Fruit fly (Drosophila melanogaster) whole organism, embryonic: ENCODE data around the gene TotM.
A peak's percentile ranks its signal among the peaks of the same experiment; 100 is the strongest.

Experiments
- Abd-B ChIP-seq: fragments of 200-800 bp; sonication (Bioruptor generic); optimal IDR thresholded peaks from 2 replicates; lab custom pipeline; 2018; ENCODE audit warnings: missing biosample characterization, mild to moderate bottlenecking, missing genetic modification characterization, moderate library complexity
- CG11247 ChIP-seq: fragments of 200-800 bp; sonication (Bioruptor generic); IDR thresholded peaks from 2 replicates; pipeline ENCODE4 v1.3.6; 2022; ENCODE audit warnings: missing biosample characterization, missing genetic modification characterization
- CG11504 ChIP-seq: fragments of 200-800 bp; sonication (Bioruptor generic); optimal IDR thresholded peaks from 3 replicates; lab custom pipeline; 2019; ENCODE audit warnings: missing biosample characterization, mild to moderate bottlenecking, missing genetic modification characterization, moderate library complexity
- CG12071 ChIP-seq: fragments of 200-800 bp; sonication (Bioruptor generic); optimal IDR thresholded peaks from 3 replicates; lab custom pipeline; 2018; ENCODE audit warnings: missing biosample characterization, mild to moderate bottlenecking, missing genetic modification characterization
- CG12769 ChIP-seq: fragments of 200-800 bp; sonication (Bioruptor generic); optimal IDR thresholded peaks from 2 replicates; lab custom pipeline; 2019; ENCODE audit warnings: missing biosample characterization, mild to moderate bottlenecking, missing genetic modification characterization, moderate library complexity
- CG13296 ChIP-seq: fragments of 200-800 bp; sonication (Bioruptor generic); optimal IDR thresholded peaks from 3 replicates; lab custom pipeline; 2018; ENCODE audit warnings: missing biosample characterization, mild to moderate bottlenecking, missing genetic modification characterization
- CG13775 ChIP-seq: fragments of 200-800 bp; sonication (Bioruptor generic); optimal IDR thresholded peaks from 3 replicates; lab custom pipeline; 2017; ENCODE audit warnings: missing biosample characterization, mild to moderate bottlenecking, missing genetic modification characterization
- CG14710 ChIP-seq: fragments of 200-800 bp; sonication (Bioruptor generic); optimal IDR thresholded peaks from 3 replicates; lab custom pipeline; 2019; ENCODE audit warnings: missing biosample characterization, mild to moderate bottlenecking, missing genetic modification characterization, moderate library complexity
- CG17328 ChIP-seq: fragments of 200-800 bp; sonication (Bioruptor generic); IDR thresholded peaks from 2 replicates; pipeline ENCODE4 v1.3.6; 2022; ENCODE audit warnings: missing biosample characterization, missing genetic modification characterization
- CG17802 ChIP-seq: fragments of 200-800 bp; sonication (Bioruptor generic); optimal IDR thresholded peaks from 2 replicates; lab custom pipeline; 2018; ENCODE audit warnings: missing biosample characterization, mild to moderate bottlenecking, missing genetic modification characterization, moderate library complexity
- CG31365 ChIP-seq: fragments of 200-800 bp; sonication (Bioruptor generic); optimal IDR thresholded peaks from 2 replicates; lab custom pipeline; 2018; ENCODE audit warnings: missing biosample characterization, mild to moderate bottlenecking, missing genetic modification characterization
- CG31388 ChIP-seq: fragments of 200-800 bp; sonication (Bioruptor generic); optimal IDR thresholded peaks from 2 replicates; lab custom pipeline; 2016; ENCODE audit warnings: missing biosample characterization, missing genetic modification characterization
- CG34422 ChIP-seq: fragments of 200-800 bp; sonication (Bioruptor generic); IDR thresholded peaks from 3 replicates; pipeline ENCODE4 v1.3.6; 2022; ENCODE audit warnings: missing biosample characterization, missing genetic modification characterization
- CG3838 ChIP-seq: fragments of 200-800 bp; sonication (Bioruptor generic); optimal IDR thresholded peaks from 3 replicates; lab custom pipeline; 2016; ENCODE audit warnings: missing biosample characterization, missing genetic modification characterization
- CG4328 ChIP-seq: fragments of 200-800 bp; sonication (Bioruptor generic); optimal IDR thresholded peaks from 3 replicates; lab custom pipeline; 2017; ENCODE audit warnings: missing biosample characterization, missing genetic modification reagents, missing genetic modification characterization
- CG7271 ChIP-seq: fragments of 200-800 bp; sonication (Bioruptor generic); optimal IDR thresholded peaks from 2 replicates; lab custom pipeline; 2018; ENCODE audit warnings: missing biosample characterization, mild to moderate bottlenecking, missing genetic modification characterization, moderate library complexity
- CG9609 ChIP-seq: fragments of 200-800 bp; sonication (Bioruptor generic); optimal IDR thresholded peaks from 3 replicates; lab custom pipeline; 2016; ENCODE audit warnings: missing biosample characterization, missing genetic modification characterization
- Dad ChIP-seq: fragments of 200-800 bp; sonication (Bioruptor generic); optimal IDR thresholded peaks from 3 replicates; lab custom pipeline; 2016; ENCODE audit warnings: missing biosample characterization, missing genetic modification characterization
- Fer1 ChIP-seq: fragments of 200-800 bp; sonication (Bioruptor generic); optimal IDR thresholded peaks from 2 replicates; lab custom pipeline; 2017; ENCODE audit warnings: missing biosample characterization, mild to moderate bottlenecking, missing genetic modification characterization
- GATAe ChIP-seq: fragments of 200-800 bp; sonication (Bioruptor generic); conservative IDR thresholded peaks from 2 replicates; pipeline ENCODE4 v1.3.6; 2022; ENCODE audit warnings: missing biosample characterization, missing genetic modification characterization
- Gug ChIP-seq: fragments of 200-800 bp; sonication (Bioruptor generic); IDR thresholded peaks from 4 replicates; pipeline ENCODE4 v1.3.6; 2022; ENCODE audit warnings: missing biosample characterization, missing genetic modification characterization
- HLH3B ChIP-seq: fragments of 200-800 bp; sonication (Bioruptor generic); IDR thresholded peaks from 2 replicates; pipeline ENCODE4 v1.3.6; 2022; ENCODE audit warnings: missing biosample characterization, missing genetic modification characterization
- HmgZ ChIP-seq: fragments of 200-800 bp; sonication (Bioruptor generic); optimal IDR thresholded peaks from 2 replicates; lab custom pipeline; 2018; ENCODE audit warnings: missing biosample characterization, mild to moderate bottlenecking, missing genetic modification characterization
- Hr39 ChIP-seq: fragments of >200 bp; optimal IDR thresholded peaks from 2 replicates; lab custom pipeline; 2017
- MBD-R2 ChIP-seq: fragments of 200-800 bp; sonication (Bioruptor generic); IDR thresholded peaks from 2 replicates; pipeline ENCODE4 v1.3.6; 2022; ENCODE audit warnings: missing biosample characterization, missing genetic modification characterization
- Max ChIP-seq: fragments of 200-800 bp; sonication (Bioruptor generic); optimal IDR thresholded peaks from 2 replicates; lab custom pipeline; 2016; ENCODE audit warnings: missing biosample characterization, mild to moderate bottlenecking, missing genetic modification characterization
- Med ChIP-seq: fragments of 200-800 bp; sonication (Bioruptor generic); peaks from one replicate; lab custom pipeline; 2016; ENCODE audit warnings: missing biosample characterization, missing genetic modification characterization, mild to moderate bottlenecking, inconsistent platforms, moderate library complexity
- Nf-YC ChIP-seq: fragments of 200-800 bp; optimal IDR thresholded peaks from 3 replicates; lab custom pipeline; 2019; ENCODE audit warnings: missing biosample characterization, mild to moderate bottlenecking, missing genetic modification characterization, moderate library complexity
- NfI ChIP-seq: fragments of 200-800 bp; sonication (Bioruptor generic); optimal IDR thresholded peaks from 3 replicates; lab custom pipeline; 2018; ENCODE audit warnings: missing biosample characterization, mild to moderate bottlenecking, missing genetic modification characterization, moderate library complexity
- Stat92E ChIP-seq, 3 experiments: fragments of >200 bp in 2 of 3; fragments of 200-800 bp in 1 of 3; sonication (Bioruptor generic) in 1 of 3; optimal IDR thresholded peaks; 2 replicates each; lab custom pipeline; 2017 to 2019; ENCODE audit warnings: missing biosample characterization in 3 of 3, missing genetic modification characterization in 3 of 3, mild to moderate bottlenecking in 1 of 3, moderate library complexity in 1 of 3
- Taf1 ChIP-seq: fragments of 200-800 bp; sonication (Bioruptor generic); IDR thresholded peaks from 2 replicates; pipeline ENCODE4 v1.3.6; 2022; ENCODE audit warnings: missing biosample characterization, missing genetic modification characterization
- Xrp1 ChIP-seq: fragments of 200-800 bp; sonication (Bioruptor generic); IDR thresholded peaks from 2 replicates; pipeline ENCODE4 v1.3.6; 2022; ENCODE audit warnings: missing biosample characterization, missing genetic modification characterization
- az2 ChIP-seq: fragments of 200-800 bp; sonication (Bioruptor generic); optimal IDR thresholded peaks from 3 replicates; lab custom pipeline; 2016; ENCODE audit warnings: missing biosample characterization, missing genetic modification characterization
- cg ChIP-seq: fragments of 200-800 bp; sonication (Bioruptor generic); optimal IDR thresholded peaks from 3 replicates; lab custom pipeline; 2019; ENCODE audit warnings: missing biosample characterization, mild to moderate bottlenecking, missing genetic modification characterization, moderate library complexity
- chn ChIP-seq: fragments of 200-800 bp; sonication (Bioruptor generic); optimal IDR thresholded peaks from 2 replicates; lab custom pipeline; 2016; ENCODE audit warnings: missing biosample characterization, missing genetic modification characterization
- crol ChIP-seq: fragments of 200-800 bp; sonication (Bioruptor generic); IDR thresholded peaks from 2 replicates; pipeline ENCODE4 v1.3.6; 2022; ENCODE audit warnings: missing biosample characterization, missing genetic modification characterization
- fd96Cb ChIP-seq: fragments of 200-800 bp; sonication (Bioruptor generic); optimal IDR thresholded peaks from 2 replicates; lab custom pipeline; 2018; ENCODE audit warnings: missing biosample characterization, mild to moderate bottlenecking, missing genetic modification characterization, moderate library complexity
- fu2 ChIP-seq: fragments of 200-800 bp; sonication (Bioruptor generic); optimal IDR thresholded peaks from 2 replicates; lab custom pipeline; 2016; ENCODE audit warnings: missing biosample characterization, missing genetic modification characterization
- grau ChIP-seq: fragments of 200-800 bp; optimal IDR thresholded peaks from 3 replicates; lab custom pipeline; 2019; ENCODE audit warnings: missing biosample characterization, mild to moderate bottlenecking, missing genetic modification characterization, moderate library complexity
- hkb ChIP-seq, 2 experiments: fragments of 200-800 bp in 1 of 2; fragments of >200 bp in 1 of 2; sonication (Bioruptor generic) in 1 of 2; IDR thresholded peaks in 1 of 2; optimal IDR thresholded peaks in 1 of 2; 2 replicates each; pipeline versions ENCODE4 v1.3.6 to Lab custom; 2017 to 2022; ENCODE audit warnings: missing biosample characterization in 1 of 2, missing genetic modification characterization in 1 of 2
- jigr1 ChIP-seq: fragments of 200-800 bp; sonication (Bioruptor generic); IDR thresholded peaks from 3 replicates; pipeline ENCODE4 v1.3.6; 2022; ENCODE audit warnings: missing biosample characterization, missing genetic modification characterization
- pb ChIP-seq: fragments of 200-800 bp; sonication (Bioruptor generic); optimal IDR thresholded peaks from 3 replicates; lab custom pipeline; 2016; ENCODE audit warnings: missing biosample characterization, missing genetic modification characterization
- schlank ChIP-seq: fragments of 200-800 bp; sonication (Bioruptor generic); optimal IDR thresholded peaks from 2 replicates; lab custom pipeline; 2018; ENCODE audit warnings: missing biosample characterization, mild to moderate bottlenecking, missing genetic modification characterization
- sim ChIP-seq: fragments of 200-800 bp; sonication (Bioruptor generic); IDR thresholded peaks from 2 replicates; pipeline ENCODE4 v1.3.6; 2022; ENCODE audit warnings: missing biosample characterization, missing genetic modification characterization
- slp2 ChIP-seq: fragments of 200-800 bp; sonication (Bioruptor generic); optimal IDR thresholded peaks from 2 replicates; lab custom pipeline; 2016; ENCODE audit warnings: missing biosample characterization, missing genetic modification characterization
- tin ChIP-seq: fragments of 200-800 bp; sonication (Bioruptor generic); optimal IDR thresholded peaks from 3 replicates; lab custom pipeline; 2016; ENCODE audit warnings: missing biosample characterization, missing genetic modification characterization
- toy ChIP-seq: fragments of 200-800 bp; sonication (Bioruptor generic); IDR thresholded peaks from 2 replicates; pipeline ENCODE4 v1.3.6; 2022; ENCODE audit warnings: missing biosample characterization, missing genetic modification characterization
- trh ChIP-seq: fragments of 200-800 bp; sonication (Bioruptor generic); optimal IDR thresholded peaks from 2 replicates; lab custom pipeline; 2016; ENCODE audit warnings: missing biosample characterization, missing genetic modification characterization
- zen2 ChIP-seq: fragments of 200-800 bp; sonication (Bioruptor generic); IDR thresholded peaks from 3 replicates; pipeline ENCODE4 v1.3.6; 2022; ENCODE audit warnings: missing biosample characterization, missing genetic modification characterization; ENCODE audit not compliant: partially characterized antibody

Gene TotM

DNA sequence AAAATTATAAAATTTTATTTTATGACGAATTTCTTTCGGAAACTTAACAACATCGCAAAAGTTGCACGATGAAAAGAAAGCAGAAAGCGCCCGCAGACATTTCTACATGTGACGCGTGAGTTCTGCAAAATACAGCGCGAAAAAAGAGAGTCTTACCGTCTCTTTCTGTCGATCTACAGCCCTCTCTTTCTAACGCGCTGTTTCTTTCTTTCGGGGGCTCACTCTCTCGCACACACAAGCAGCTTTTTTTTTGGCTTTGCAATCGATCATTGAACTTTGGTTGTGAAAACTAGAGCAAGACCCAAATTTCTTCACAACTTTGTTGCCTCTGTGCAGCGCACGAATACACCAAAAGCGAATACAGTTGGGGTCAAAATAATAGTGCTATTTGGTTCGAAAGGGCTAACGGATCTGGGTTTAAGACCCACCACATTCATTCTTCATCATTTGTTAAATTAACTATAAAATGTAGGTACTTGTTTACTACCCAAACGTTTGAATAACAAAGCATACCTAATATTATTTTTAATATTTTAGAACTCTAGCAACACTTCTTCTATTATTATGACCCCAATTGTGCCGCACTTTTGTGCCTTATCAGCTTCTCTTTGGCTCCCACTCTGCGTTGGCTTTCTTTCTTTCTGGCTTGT, 30.6 kb upstream of the TotM start (continued):
- TF ChIP-seq CG13775 (GFP tag; lab: Kevin White, UChicago) (peak; percentile 70), schlank (tag; lab: Kevin White, UChicago) (peak; percentile 23), CG12769 (tag; lab: Kevin White, UChicago) (peak; percentile 21), Hr39 (no peak), Abd-B (GFP tag; lab: Kevin White, UChicago) (peak; percentile 70), CG7271 (tag; lab: Kevin White, UChicago) (no peak), Nf-YC (tag; lab: Kevin White, UChicago) (peak; percentile 43), CG4328 (GFP tag; lab: Kevin White, UChicago) (peak; percentile 55), pb (GFP tag; lab: Kevin White, UChicago) (no peak), hkb (optimal IDR thresholded peaks at IDR 0.05; lab: Kevin White, UChicago) (no peak), hkb (GFP tag; IDR thresholded peaks at IDR 0.05; lab: Robert Waterston, UW) (peak; percentile 84), Med (GFP tag; lab: Kevin White, UChicago) (peak; percentile 88), CG12071 (GFP tag; lab: Kevin White, UChicago) (peak; percentile 67), Max (GFP tag; lab: Kevin White, UChicago) (peak; percentile 46), CG11247 (GFP tag; lab: Robert Waterston, UW) (peak; percentile 57; the same call in 1 of the 2 replicates), MBD-R2 (peak; percentile 15; the same call in 1 of the 2 replicates), CG31388 (GFP tag; lab: Kevin White, UChicago) (no peak), Fer1 (GFP tag; lab: Kevin White, UChicago) (peak; percentile 79), az2 (peak; percentile 84), fu2 (GFP tag; lab: Kevin White, UChicago) (peak; percentile 41), HLH3B (GFP tag; lab: Robert Waterston, UW) (peak; percentile 86), CG11504 (tag; lab: Kevin White, UChicago) (peak; percentile 91), Gug (peak; percentile 43; the same call in 3 of the 4 replicates), sim (peak; percentile 60; the same call in 1 of the 2 replicates), CG17802 (tag; lab: Kevin White, UChicago) (peak; percentile 38), HmgZ (peak; percentile 64), CG3838 (GFP tag; lab: Kevin White, UChicago) (no peak), zen2 (GFP tag; lab: Robert Waterston, UW) (no peak), chn (GFP tag; lab: Kevin White, UChicago) (peak; percentile 78), CG14710 (tag; lab: Kevin White, UChicago) (peak; percentile 76), jigr1 (GFP tag; lab: Robert Waterston, UW) (peak; percentile 71; the same call in 1 of the 3 replicates), GATAe (GFP tag; lab: Robert Waterston, UW) (peak; percentile 25; the same call in 1 of the 2 replicates), cg (GFP tag; lab: Kevin White, UChicago) (peak; percentile 52), CG9609 (peak; percentile 47), tin (GFP tag; lab: Kevin White, UChicago) (peak; percentile 82), Stat92E (GFP tag; optimal IDR thresholded peaks at IDR 0.05; lab: Kevin White, UChicago) (peak in 1 of 3 experiments; percentile 75), slp2 (GFP tag; lab: Kevin White, UChicago) (peak; percentile 49), Dad (GFP tag; lab: Kevin White, UChicago) (no peak), CG17328 (peak; percentile 72), fd96Cb (tag; lab: Kevin White, UChicago) (peak; percentile 90), CG34422 (GFP tag; lab: Robert Waterston, UW) (peak; percentile 52; the same call in 1 of the 3 replicates), Xrp1 (GFP tag; lab: Robert Waterston, UW) (peak; percentile 85), NfI (peak; percentile 70), grau (tag; lab: Kevin White, UChicago) (peak; percentile 83), toy (GFP tag; lab: Robert Waterston, UW) (no peak), trh (peak; percentile 18), CG31365 (tag; lab: Kevin White, UChicago) (peak; percentile 8), Taf1 (GFP tag; lab: Robert Waterston, UW) (peak; percentile 40; the same call in 1 of the 2 replicates), crol (GFP tag; lab: Robert Waterston, UW) (peak; percentile 34; the same call in 1 of the 2 replicates), CG13296 (GFP tag; lab: Kevin White, UChicago) (peak; percentile 67)
